Worm (Caenorhabditis elegans) whole organism, early embryonic: ENCODE data around the gene srg-3.

Source experiments
- B0310.2 ChIP-seq: sonication (generic microtip); optimal IDR thresholded peaks from 2 replicates; lab custom pipeline; 2016; ENCODE audit warnings: mild to moderate bottlenecking, missing genetic modification characterization, missing compliant biosample characterization
- F13C5.2 ChIP-seq: sonication (generic microtip); optimal IDR thresholded peaks from 2 replicates; lab custom pipeline; 2017; ENCODE audit warnings: mild to moderate bottlenecking, missing genetic modification characterization, inconsistent platforms, missing compliant biosample characterization
- aly-1 ChIP-seq: sonication (generic microtip); optimal IDR thresholded peaks from 2 replicates; lab custom pipeline; 2016; ENCODE audit warnings: missing genetic modification characterization, missing compliant biosample characterization
- ama-1 ChIP-seq: fragments of 150-350 bp; optimal IDR thresholded peaks from 2 replicates; lab custom pipeline; 2014
- ceh-13 ChIP-seq: fragments of 200-800 bp; sonication (Bioruptor generic); optimal IDR thresholded peaks from 2 replicates; lab custom pipeline; 2018; ENCODE audit warnings: mild to moderate bottlenecking, missing genetic modification characterization, missing compliant biosample characterization
- ceh-36 ChIP-seq: sonication (generic microtip); optimal IDR thresholded peaks from 2 replicates; lab custom pipeline; 2016; ENCODE audit warnings: missing genetic modification characterization, inconsistent platforms, missing compliant biosample characterization
- ets-7 ChIP-seq: sonication (generic microtip); optimal IDR thresholded peaks from 2 replicates; lab custom pipeline; 2016; ENCODE audit warnings: missing genotype, missing genetic modification characterization, missing compliant biosample characterization
- flt-1 ChIP-seq: fragments of 200-800 bp; sonication (Bioruptor generic); IDR thresholded peaks from 2 replicates; pipeline ENCODE4 v1.3.6; 2022; ENCODE audit warnings: missing genetic modification characterization, missing compliant biosample characterization
- hmbx-1 ChIP-seq: sonication (generic microtip); optimal IDR thresholded peaks from 2 replicates; lab custom pipeline; 2016; ENCODE audit warnings: mild to moderate bottlenecking, missing genetic modification characterization, missing compliant biosample characterization
- hmg-4 ChIP-seq: fragments of 200-800 bp; sonication (Bioruptor generic); optimal IDR thresholded peaks from 2 replicates; lab custom pipeline; 2018; ENCODE audit warnings: mild to moderate bottlenecking, missing genetic modification characterization, missing compliant biosample characterization
- hnd-1 ChIP-seq: sonication (generic microtip); optimal IDR thresholded peaks from 2 replicates; lab custom pipeline; 2016; ENCODE audit warnings: missing genetic modification characterization, missing compliant biosample characterization
- pes-1 ChIP-seq: fragments of 200-800 bp; sonication (Bioruptor generic); IDR thresholded peaks from 2 replicates; pipeline ENCODE4 v1.3.6; 2022; ENCODE audit warnings: missing genetic modification reagents, missing genetic modification characterization, missing compliant biosample characterization
- scrt-1 ChIP-seq: fragments of 200-800 bp; sonication (Bioruptor generic); IDR thresholded peaks from 2 replicates; pipeline ENCODE4 v1.3.6; 2022; ENCODE audit warnings: missing genetic modification characterization, missing compliant biosample characterization
- sea-1 ChIP-seq: fragments of 200-800 bp; sonication (Bioruptor generic); conservative IDR thresholded peaks from 2 replicates; pipeline ENCODE4 v1.3.6; 2022; ENCODE audit warnings: missing genetic modification characterization, missing compliant biosample characterization
- tbx-11 ChIP-seq: fragments of 200-800 bp; sonication (Bioruptor generic); IDR thresholded peaks from 2 replicates; pipeline ENCODE4 v1.3.6; 2022; ENCODE audit warnings: missing genetic modification characterization, missing compliant biosample characterization
- tbx-37 ChIP-seq: fragments of 200-800 bp; sonication (Bioruptor generic); conservative IDR thresholded peaks from 2 replicates; pipeline ENCODE4 v1.3.6; 2022; ENCODE audit warnings: missing genetic modification reagents, missing genetic modification characterization, missing compliant biosample characterization
- tra-4 ChIP-seq: sonication (generic microtip); optimal IDR thresholded peaks from 2 replicates; lab custom pipeline; 2017; ENCODE audit warnings: missing genetic modification characterization, missing compliant biosample characterization

The srg-3 gene

ce11 chrIII:6270277-6270676 is at the start of gene srg-3:
Gene srg-3 (minus strand): TSS chrIII:6270377.
- TF ChIP-seq scrt-1 (GFP tag; lab: Robert Waterston, UW) (no peak), flt-1 (GFP tag; lab: Robert Waterston, UW) (no peak), ceh-36 (tag; lab: Kevin White, UChicago) (no peak), hmg-4 (GFP tag; lab: Kevin White, UChicago) (no peak), tbx-11 (GFP tag; lab: Robert Waterston, UW) (no peak), ama-1 (lab: Kevin White, UChicago) (no peak), pes-1 (GFP tag; lab: Robert Waterston, UW) (no peak), sea-1 (GFP tag; lab: Robert Waterston, UW) (no peak), aly-1 (tag; lab: Kevin White, UChicago) (no peak), tra-4 (tag; lab: Kevin White, UChicago) (no peak), tbx-37 (GFP tag; lab: Robert Waterston, UW) (no peak), F13C5.2 (tag; lab: Kevin White, UChicago) (no peak), B0310.2 (tag; lab: Kevin White, UChicago) (no peak), hmbx-1 (tag; lab: Kevin White, UChicago) (no peak)

- TF ChIP-seq sea-1 (GFP tag; lab: Robert Waterston, UW) (no peak), aly-1 (tag; lab: Kevin White, UChicago) (no peak), flt-1 (GFP tag; lab: Robert Waterston, UW) (no peak), tbx-37 (GFP tag; lab: Robert Waterston, UW) (no peak), hmbx-1 (tag; lab: Kevin White, UChicago) (no peak), ceh-36 (tag; lab: Kevin White, UChicago) (no peak), tra-4 (tag; lab: Kevin White, UChicago) (no peak), ets-7 (tag; lab: Kevin White, UChicago) (no peak), hmg-4 (GFP tag; lab: Kevin White, UChicago) (no peak), tbx-11 (GFP tag; lab: Robert Waterston, UW) (no peak), F13C5.2 (tag; lab: Kevin White, UChicago) (no peak), hnd-1 (no peak), ama-1 (lab: Kevin White, UChicago) (no peak), pes-1 (GFP tag; lab: Robert Waterston, UW) (no peak), B0310.2 (tag; lab: Kevin White, UChicago) (no peak), ceh-13 (GFP tag; lab: Kevin White, UChicago) (no peak), scrt-1 (GFP tag; lab: Robert Waterston, UW) (no peak)
These were observed 47.2 kb upstream of the srg-3 start for ce11 chrIII:6317345-6317744.

- TF ChIP-seq ceh-36 (tag; lab: Kevin White, UChicago) (no peak), sea-1 (GFP tag; lab: Robert Waterston, UW) (no peak), tbx-11 (GFP tag; lab: Robert Waterston, UW) (no peak), ama-1 (lab: Kevin White, UChicago) (no peak)
These were observed 46.6 kb upstream of the srg-3 start for ce11 chrIII:6316795-6317194.

- TF ChIP-seq ets-7 (tag; lab: Kevin White, UChicago) (no peak), tra-4 (tag; lab: Kevin White, UChicago) (no peak), B0310.2 (tag; lab: Kevin White, UChicago) (no peak), tbx-37 (GFP tag; lab: Robert Waterston, UW) (no peak), hnd-1 (no peak), flt-1 (GFP tag; lab: Robert Waterston, UW) (no peak), ceh-13 (GFP tag; lab: Kevin White, UChicago) (no peak), pes-1 (GFP tag; lab: Robert Waterston, UW) (no peak), sea-1 (GFP tag; lab: Robert Waterston, UW) (no peak), ceh-36 (tag; lab: Kevin White, UChicago) (no peak)
These were observed 45.3 kb upstream of the srg-3 start for ce11 chrIII:6315515-6315914.

- TF ChIP-seq sea-1 (GFP tag; lab: Robert Waterston, UW) (no peak), ceh-13 (GFP tag; lab: Kevin White, UChicago) (no peak), hnd-1 (no peak), flt-1 (GFP tag; lab: Robert Waterston, UW) (no peak), ets-7 (tag; lab: Kevin White, UChicago) (no peak), scrt-1 (GFP tag; lab: Robert Waterston, UW) (no peak), F13C5.2 (tag; lab: Kevin White, UChicago) (no peak), hmg-4 (GFP tag; lab: Kevin White, UChicago) (no peak)
These were observed 42.1 kb upstream of the srg-3 start for ce11 chrIII:6312244-6312643.

ce11 chrIII:6311452-6311851 is 41.3 kb upstream of the srg-3 start:
- TF ChIP-seq ama-1 (lab: Kevin White, UChicago), result no peak
- TF ChIP-seq aly-1 (tag; lab: Kevin White, UChicago), result no peak
- no peak for TF ChIP-seq pes-1 (GFP tag; lab: Robert Waterston, UW)
- TF ChIP-seq hmg-4 (GFP tag; lab: Kevin White, UChicago), result no peak
- no peak for TF ChIP-seq ceh-13 (GFP tag; lab: Kevin White, UChicago)
- no peak for TF ChIP-seq tra-4 (tag; lab: Kevin White, UChicago)
- no peak for TF ChIP-seq hnd-1
- TF ChIP-seq ets-7 (tag; lab: Kevin White, UChicago), result no peak
- no peak for TF ChIP-seq scrt-1 (GFP tag; lab: Robert Waterston, UW)
- no peak for TF ChIP-seq flt-1 (GFP tag; lab: Robert Waterston, UW)
- TF ChIP-seq ceh-36 (tag; lab: Kevin White, UChicago), result no peak
- no peak for TF ChIP-seq tbx-11 (GFP tag; lab: Robert Waterston, UW)
- TF ChIP-seq hmbx-1 (tag; lab: Kevin White, UChicago), result no peak
- TF ChIP-seq F13C5.2 (tag; lab: Kevin White, UChicago), result no peak
- no peak for TF ChIP-seq sea-1 (GFP tag; lab: Robert Waterston, UW)
- no peak for TF ChIP-seq B0310.2 (tag; lab: Kevin White, UChicago)

- TF ChIP-seq sea-1 (GFP tag; lab: Robert Waterston, UW) (no peak), ets-7 (tag; lab: Kevin White, UChicago) (no peak), tra-4 (tag; lab: Kevin White, UChicago) (no peak)
These were observed 40.2 kb upstream of the srg-3 start for ce11 chrIII:6310352-6310751.
